Fruit fly (Drosophila melanogaster) whole organism, wandering third instar larva: ENCODE measurements around the gene CG8673.

Experiments used
- CG9705 ChIP-seq: fragments of 200-800 bp; sonication (Bioruptor generic); optimal IDR thresholded peaks from 2 replicates; lab custom pipeline; 2018; ENCODE audit warnings: missing biosample characterization, mild to moderate bottlenecking, missing genetic modification characterization
- Dfd ChIP-seq: fragments of >200 bp; optimal IDR thresholded peaks from 2 replicates; lab custom pipeline; 2017; ENCODE audit warnings: missing biosample characterization, missing genetic modification characterization
- Hr78 ChIP-seq: fragments of >200 bp; optimal IDR thresholded peaks from 2 replicates; lab custom pipeline; 2017; ENCODE audit warnings: missing biosample characterization, missing genetic modification characterization
- OdsH ChIP-seq: fragments of 200-800 bp; sonication (Bioruptor generic); optimal IDR thresholded peaks from 2 replicates; lab custom pipeline; 2016; ENCODE audit warnings: missing biosample characterization, mild to moderate bottlenecking, missing genetic modification characterization
- foxo ChIP-seq, 2 experiments: fragments of 200-800 bp; sonication (Bioruptor generic); optimal IDR thresholded peaks; 2 replicates in 1 of 2; 3 replicates in 1 of 2; lab custom pipeline; 2016 to 2017; ENCODE audit warnings: missing biosample characterization in 2 of 2, missing genetic modification characterization in 2 of 2
- h ChIP-seq: fragments of 200-800 bp; sonication (Bioruptor generic); optimal IDR thresholded peaks from 3 replicates; lab custom pipeline; 2016; ENCODE audit warnings: missing biosample characterization, mild to moderate bottlenecking, missing genetic modification characterization
- pan ChIP-seq: fragments of >200 bp; optimal IDR thresholded peaks from 2 replicates; lab custom pipeline; 2017
- usp ChIP-seq: fragments of >200 bp; optimal IDR thresholded peaks from 2 replicates; lab custom pipeline; 2017; ENCODE audit warnings: missing biosample characterization, missing genetic modification characterization

- TF ChIP-seq OdsH (GFP tag; lab: Kevin White, UChicago) (no peak), CG9705 (GFP tag; lab: Kevin White, UChicago) (no peak), foxo (GFP tag; optimal IDR thresholded peaks at IDR 0.05; lab: Kevin White, UChicago) (no peak), Dfd (GFP tag; lab: Kevin White, UChicago) (no peak), h (GFP tag; lab: Kevin White, UChicago) (no peak), pan (no peak), Hr78 (GFP tag; lab: Kevin White, UChicago) (no peak), usp (GFP tag; lab: Kevin White, UChicago) (no peak)
Observed at dm6 chr2L:8123711-8124379, at the start of gene CG8673, which contains the start of gene mon2.
